Worm (Caenorhabditis elegans): ENCODE results near the gene mcm-3AP.

- no peak for TF ChIP-seq sptf-1 (tag; optimal IDR thresholded peaks at IDR 0.05)
- no peak for TF ChIP-seq pha-4 (tag; optimal IDR thresholded peaks at IDR 0.05)
- no peak for TF ChIP-seq elt-1 (tag; optimal IDR thresholded peaks at IDR 0.05; ENCODE audit: borderline replicate concordance, insufficient read depth)
- TF ChIP-seq mab-5 (tag; optimal IDR thresholded peaks at IDR 0.05), result no peak
- TF ChIP-seq ztf-11 (tag; optimal IDR thresholded peaks at IDR 0.05), result no peak
- no peak for TF ChIP-seq elt-3 (tag; optimal IDR thresholded peaks at IDR 0.05)
- no peak for TF ChIP-seq unc-39 (tag; optimal IDR thresholded peaks at IDR 0.05)
Observed at ce11 chrIV:7924975-7925828, 23.3 kb upstream of the mcm-3AP start.

Measured in whole organism, mixed stage, embryonic.